Worm (Caenorhabditis elegans): ENCODE results near the gene ugt-39.

ce11 chrV:7138320-7138719 is 18.6 kb upstream of the ugt-39 start, which contains the start of gene str-112:
- TF ChIP-seq nhr-47 (tag; optimal IDR thresholded peaks at IDR 0.05) (no peak), skn-1 (tag; optimal IDR thresholded peaks at IDR 0.05) (no peak), pag-3 (tag; optimal IDR thresholded peaks at IDR 0.05; ENCODE audit: borderline replicate concordance, insufficient read depth) (no peak)
